Worm (Caenorhabditis elegans): ENCODE measurements around the gene qua-1.

Gene qua-1

DNA sequence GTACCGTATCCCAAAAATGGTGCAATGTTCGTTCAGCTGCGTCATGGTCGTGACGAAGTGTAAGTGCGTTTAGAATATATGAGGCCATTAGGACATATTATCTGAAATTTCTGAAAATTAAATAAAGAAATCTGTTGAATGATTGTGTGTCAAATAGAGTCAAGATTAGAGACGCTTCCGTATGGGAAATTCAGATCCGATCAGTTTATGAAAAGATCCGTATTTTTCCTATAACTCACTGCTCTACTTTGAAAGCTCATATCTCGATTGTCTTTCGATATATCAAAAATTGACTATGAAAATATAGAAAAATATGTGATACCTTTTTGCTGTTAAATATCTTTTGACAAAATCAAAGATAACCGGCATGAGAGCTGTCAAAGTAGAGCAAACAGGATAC, 18.3 kb upstream of the qua-1 start, which contains the start of gene T05C12.4:
Gene T05C12.4, minus strand, starts transcription at position 101 of the 400 bp plus-strand sequence.
- TF ChIP-seq xnd-1 (tag; optimal IDR thresholded peaks at IDR 0.05) (no peak), somi-1 (GFP tag; optimal IDR thresholded peaks at IDR 0.05) (no peak), sptf-2 (GFP tag; optimal IDR thresholded peaks at IDR 0.05) (no peak), efl-1 (GFP tag; optimal IDR thresholded peaks at IDR 0.05) (no peak), gei-17 (GFP tag; optimal IDR thresholded peaks at IDR 0.05) (no peak), mes-4 (tag; optimal IDR thresholded peaks at IDR 0.05) (no peak), F23B12.7 (tag; optimal IDR thresholded peaks at IDR 0.05; ENCODE audit: insufficient read depth) (no peak), mel-28 (tag; optimal IDR thresholded peaks at IDR 0.05; ENCODE audit: borderline replicate concordance) (no peak), egrh-3 (GFP tag; IDR thresholded peaks at IDR 0.05) (no peak), attf-3 (GFP tag; conservative IDR thresholded peaks at IDR 0.05) (no peak), C17E4.6 (GFP tag; IDR thresholded peaks at IDR 0.05) (no peak), athp-1 (tag; optimal IDR thresholded peaks at IDR 0.05) (no peak), B0261.1 (tag; optimal IDR thresholded peaks at IDR 0.05) (no peak), sdz-38 (tag; optimal IDR thresholded peaks at IDR 0.05) (no peak), tbp1 (GFP tag; optimal IDR thresholded peaks at IDR 0.05) (no peak), F52B5.7 (tag; optimal IDR thresholded peaks at IDR 0.05) (no peak), K12H6.12 (tag; optimal IDR thresholded peaks at IDR 0.05) (no peak), fkh-3 (tag; optimal IDR thresholded peaks at IDR 0.05) (no peak), F33H1.4 (GFP tag; IDR thresholded peaks at IDR 0.05) (no peak), mcd-1 (GFP tag; IDR thresholded peaks at IDR 0.05) (no peak)

DNA sequence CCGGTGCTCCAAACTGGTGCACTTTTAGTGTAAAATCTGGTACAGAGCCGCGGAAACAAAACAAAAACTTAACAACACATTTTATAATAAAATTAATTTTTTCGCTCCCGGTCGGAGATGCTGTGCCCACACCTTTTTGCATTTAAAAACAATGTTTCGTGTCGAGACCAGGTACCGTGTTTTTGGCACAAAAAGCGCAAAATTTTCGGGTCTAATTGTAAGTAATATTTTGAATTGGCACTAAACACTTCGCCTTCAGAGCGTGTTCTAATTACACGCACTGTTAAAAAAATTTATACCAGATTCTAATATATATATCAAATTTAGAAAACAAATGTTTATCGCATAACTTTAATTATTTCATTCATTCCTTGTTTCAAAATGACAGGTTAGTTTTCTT, 17.2 kb upstream of the qua-1 start, which contains the start of gene dylt-3:
Gene dylt-3, plus strand, starts transcription at position 301 of the 400 bp plus-strand sequence.
- no peak for TF ChIP-seq Y67H2A.10 (GFP tag; conservative IDR thresholded peaks at IDR 0.05)
- no peak for TF ChIP-seq unc-62 (GFP tag; optimal IDR thresholded peaks at IDR 0.05)
- no peak for TF ChIP-seq ceh-58 (GFP tag; IDR thresholded peaks at IDR 0.05)
- no peak for TF ChIP-seq madf-3 (GFP tag; IDR thresholded peaks at IDR 0.05)
- no peak for TF ChIP-seq mxl-1 (tag; optimal IDR thresholded peaks at IDR 0.05)
- TF ChIP-seq sea-2 (GFP tag; IDR thresholded peaks at IDR 0.05): no peak
- no peak for TF ChIP-seq Y79H2A.3 (GFP tag; conservative IDR thresholded peaks at IDR 0.05)
- no peak for TF ChIP-seq sdz-38 (tag; optimal IDR thresholded peaks at IDR 0.05)
- TF ChIP-seq F57A8.1 (GFP tag; optimal IDR thresholded peaks at IDR 0.05): no peak
- TF ChIP-seq ama-1 (optimal IDR thresholded peaks at IDR 0.05): no peak
- TF ChIP-seq ama-1 (GFP tag; optimal IDR thresholded peaks at IDR 0.05): no peak
- TF ChIP-seq ztf-3 (GFP tag; optimal IDR thresholded peaks at IDR 0.05): no peak

DNA sequence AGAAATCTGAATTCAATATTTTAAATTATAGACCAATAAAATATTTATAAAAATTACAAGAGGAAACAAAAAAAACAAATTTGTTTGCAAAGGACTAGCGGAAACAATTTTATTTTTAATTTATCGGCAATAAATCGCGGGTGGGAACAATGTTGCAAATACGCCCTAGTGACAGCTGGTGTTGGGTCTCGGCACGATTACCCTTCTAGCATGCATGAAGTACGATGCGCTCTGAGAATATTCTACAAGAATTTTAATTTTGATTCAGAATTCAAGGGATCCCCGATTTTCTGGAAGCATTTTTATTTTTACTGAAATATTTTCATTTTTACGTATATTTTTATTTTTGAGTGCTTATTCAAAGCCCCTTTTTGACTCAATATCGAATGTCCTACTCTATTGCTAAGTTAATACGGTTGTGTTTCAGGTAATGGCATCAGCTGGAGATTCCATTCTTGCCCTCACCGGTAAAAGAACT, 13.5 kb upstream of the qua-1 start, which contains the start of the genes mig-5 and cct-1:
Gene mig-5, minus strand, starts transcription at position 8 of the 478 bp plus-strand sequence.
Gene cct-1, plus strand, starts transcription at position 428 of the 478 bp plus-strand sequence.
- TF ChIP-seq xnd-1 (tag; optimal IDR thresholded peaks at IDR 0.05) (peak; percentile 16), akir-1 (GFP tag; optimal IDR thresholded peaks at IDR 0.05) (no peak), him-1 (tag; optimal IDR thresholded peaks at IDR 0.05) (peak; percentile 54), let-607 (tag; optimal IDR thresholded peaks at IDR 0.05) (peak in 1 of 2 experiments; percentile 84), nhr-179 (tag; optimal IDR thresholded peaks at IDR 0.05) (no peak), snpc-3.4 (tag; optimal IDR thresholded peaks at IDR 0.05) (peak; percentile 26), F57A8.1 (GFP tag; optimal IDR thresholded peaks at IDR 0.05) (no peak), B0336.3 (GFP tag; IDR thresholded peaks at IDR 0.05) (peak; percentile 79), Y56A3A.18 (GFP tag; IDR thresholded peaks at IDR 0.05) (peak; percentile 86; the same call in 1 of the 2 replicates), F57C9.4 (tag; optimal IDR thresholded peaks at IDR 0.05) (no peak), sptf-2 (GFP tag; optimal IDR thresholded peaks at IDR 0.05) (no peak), nfya-1 (tag; optimal IDR thresholded peaks at IDR 0.05; ENCODE audit: borderline replicate concordance, insufficient read depth) (no peak), unc-130 (GFP tag; optimal IDR thresholded peaks at IDR 0.05) (peak; percentile 67), efl-1 (GFP tag; optimal IDR thresholded peaks at IDR 0.05) (peak; percentile 81), T07F8.4 (tag; optimal IDR thresholded peaks at IDR 0.05) (peak; percentile 9), egrh-3 (GFP tag; IDR thresholded peaks at IDR 0.05) (no peak), mel-28 (tag; optimal IDR thresholded peaks at IDR 0.05; ENCODE audit: borderline replicate concordance) (no peak), Y53G8AR.9 (GFP tag; conservative IDR thresholded peaks at IDR 0.05) (peak; percentile 77; the same call in 1 of the 2 replicates), ekl-4 (GFP tag; IDR thresholded peaks at IDR 0.05) (peak; percentile 91), lin-26 (GFP tag; IDR thresholded peaks at IDR 0.05) (no peak), D2030.7 (GFP tag; IDR thresholded peaks at IDR 0.05) (peak; percentile 64; the same call in 1 of the 2 replicates)

All from whole organism, young adult.